Fruit fly (Drosophila melanogaster) whole organism: Measurements from ENCODE around the gene Mocs2A.

Source experiments
- EcR ChIP-seq, 2 experiments: fragments of >200 bp; optimal IDR thresholded peaks; 2 replicates each; lab custom pipeline; 2017; ENCODE audit warnings: missing biosample characterization in 2 of 2, missing genetic modification characterization in 2 of 2, missing genetic modification reagents in 2 of 2
- usp ChIP-seq: fragments of >200 bp; optimal IDR thresholded peaks from 2 replicates; lab custom pipeline; 2017; ENCODE audit warnings: missing biosample characterization, missing genetic modification characterization, mixed read lengths

DNA sequence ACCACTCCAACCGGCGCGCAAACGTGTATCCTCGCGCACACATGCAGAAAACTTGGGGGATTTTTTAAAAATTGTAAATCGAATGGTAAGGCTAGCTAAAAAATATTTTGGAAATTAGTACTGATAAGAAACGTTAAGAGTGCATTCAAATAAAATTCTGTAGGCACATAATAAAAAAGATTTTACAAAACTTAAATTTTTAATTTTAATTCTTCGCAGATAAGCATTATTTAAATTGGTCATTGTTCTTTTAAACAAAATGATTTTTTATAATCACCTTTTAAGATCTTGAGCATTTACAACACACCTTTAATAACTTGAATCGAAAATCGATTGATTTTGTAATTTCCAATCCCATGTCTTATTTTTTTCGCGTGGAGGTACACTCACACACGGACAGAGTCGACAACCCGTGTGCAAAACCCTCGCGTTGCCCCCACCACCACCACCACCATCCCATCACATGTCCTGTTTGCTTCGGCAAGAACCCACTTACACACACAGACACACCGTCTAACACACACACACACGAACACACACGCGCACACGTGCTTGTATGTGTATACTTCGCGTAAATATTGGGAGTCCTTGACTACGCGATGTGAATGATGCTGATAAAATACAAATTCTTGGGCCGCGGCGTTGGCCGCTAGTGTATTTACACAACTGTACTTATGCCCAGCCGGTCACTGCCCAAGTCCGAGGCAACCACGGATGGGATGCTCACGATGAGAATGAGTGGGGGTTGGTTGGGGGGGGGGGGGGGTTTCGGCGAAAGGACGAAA is 40.4 kb upstream of the Mocs2A start:
- TF ChIP-seq EcR (GFP tag; optimal IDR thresholded peaks at IDR 0.05; lab: Kevin White, UChicago) (no peak), usp (GFP tag; lab: Kevin White, UChicago) (no peak)
